Worm (Caenorhabditis elegans): Measurements from ENCODE around the gene twk-12.

The twk-12 gene

DNA sequence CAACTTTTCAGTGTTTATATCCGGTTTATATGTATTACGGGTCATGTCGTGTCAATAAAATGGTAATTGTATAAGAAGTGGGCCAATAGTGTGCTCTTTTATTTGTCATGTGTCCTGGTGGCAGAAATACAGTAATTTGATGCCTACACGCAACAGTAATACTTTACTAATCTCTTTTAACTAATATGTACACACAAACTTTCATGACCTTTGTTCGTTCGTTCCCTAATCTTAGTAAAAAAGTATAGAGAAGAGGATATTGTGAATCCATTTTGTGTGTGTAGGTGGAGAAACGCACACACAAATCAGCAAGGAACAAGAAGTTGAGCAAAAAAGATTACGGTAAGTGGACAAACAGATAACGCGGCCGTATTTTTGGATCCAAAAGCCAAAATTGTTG, 3.4 kb downstream of the twk-12 start:
- TF ChIP-seq snpc-4 (tag; optimal IDR thresholded peaks at IDR 0.05) (no peak), nhr-2 (tag; optimal IDR thresholded peaks at IDR 0.05) (peak; percentile 51), ces-1 (GFP tag; optimal IDR thresholded peaks at IDR 0.05) (no peak)

DNA sequence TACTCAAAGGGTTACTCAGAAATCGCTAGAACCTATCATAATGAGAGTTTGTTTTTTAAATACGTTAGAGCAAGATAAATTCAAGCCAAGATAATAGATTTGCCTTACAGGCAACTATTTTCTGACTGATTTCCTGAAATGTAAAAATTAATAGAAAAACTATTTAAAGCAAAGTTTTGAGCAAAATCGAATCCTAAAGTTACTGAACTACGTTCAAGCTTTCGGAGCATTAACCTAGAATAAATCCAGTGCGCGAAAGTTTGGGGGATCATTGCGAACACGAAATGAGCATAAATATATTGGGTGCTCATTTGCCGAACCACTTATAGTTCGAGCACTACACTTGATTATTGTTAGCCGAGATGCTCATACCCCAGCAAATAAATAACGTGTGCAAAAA, 4.2 kb downstream of the twk-12 start, which contains the start of gene ceh-22:
Gene ceh-22 (plus strand): TSS at position 301 of the 400 bp plus-strand sequence.
- TF ChIP-seq mep-1 (tag; optimal IDR thresholded peaks at IDR 0.05) (no peak), mab-5 (tag; optimal IDR thresholded peaks at IDR 0.05) (no peak), sptf-1 (tag; optimal IDR thresholded peaks at IDR 0.05) (no peak), nhr-28 (tag; optimal IDR thresholded peaks at IDR 0.05) (no peak), nhr-2 (tag; optimal IDR thresholded peaks at IDR 0.05) (no peak), ham-2 (GFP tag; optimal IDR thresholded peaks at IDR 0.05) (no peak)

DNA sequence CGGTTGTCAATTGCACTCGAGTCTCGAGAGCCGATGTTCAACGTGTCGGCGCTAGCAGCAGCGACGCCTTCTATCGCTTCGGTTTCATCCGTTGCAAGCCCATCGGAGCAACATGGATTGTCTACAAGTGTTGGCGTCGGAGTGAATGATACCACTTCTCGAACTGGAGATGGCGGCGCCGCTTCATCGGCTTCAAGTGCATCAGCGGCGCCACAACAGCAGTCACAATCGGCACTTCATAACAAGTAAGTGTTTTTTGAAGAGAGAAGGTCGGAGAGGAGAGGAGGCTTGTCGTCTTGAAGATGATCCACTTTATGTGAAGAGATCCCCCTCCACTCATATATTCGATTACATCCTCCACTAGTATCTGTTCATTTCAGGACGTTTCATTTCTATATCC, 5.2 kb downstream of the twk-12 start:
- TF ChIP-seq ceh-39 (tag; optimal IDR thresholded peaks at IDR 0.05) (no peak), ces-1 (GFP tag; optimal IDR thresholded peaks at IDR 0.05) (peak; percentile 2), nhr-237 (tag; optimal IDR thresholded peaks at IDR 0.05) (no peak), cnd-1 (tag; optimal IDR thresholded peaks at IDR 0.05) (no peak)

DNA sequence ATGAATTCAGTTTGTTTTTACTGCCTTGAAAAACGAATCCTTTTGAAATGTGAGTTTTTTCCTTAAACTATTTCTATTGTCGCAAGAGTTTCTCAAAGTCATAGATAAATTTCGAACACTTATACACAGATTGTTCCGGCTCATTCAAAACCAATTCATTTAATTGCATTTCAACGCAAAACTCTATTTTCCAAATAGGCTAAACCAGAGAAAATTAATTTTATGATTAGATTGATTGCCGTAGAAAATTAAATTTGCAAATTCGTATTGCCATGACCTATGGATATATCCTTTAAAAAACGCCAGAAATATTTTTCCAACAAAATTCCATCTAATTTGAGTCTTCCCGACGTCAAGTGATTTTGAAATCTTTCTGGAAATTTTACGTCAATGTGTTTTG, 8.6 kb downstream of the twk-12 start:
- TF ChIP-seq lsy-2 (tag; optimal IDR thresholded peaks at IDR 0.05), result no peak
- peak; percentile 81 for TF ChIP-seq ces-1 (GFP tag; optimal IDR thresholded peaks at IDR 0.05)

ce11 chrV:10677459-10677858, 10.1 kb downstream of the twk-12 start:
- TF ChIP-seq ces-1 (GFP tag; optimal IDR thresholded peaks at IDR 0.05) (peak; percentile 8), sem-2 (GFP tag; optimal IDR thresholded peaks at IDR 0.05) (no peak)

DNA sequence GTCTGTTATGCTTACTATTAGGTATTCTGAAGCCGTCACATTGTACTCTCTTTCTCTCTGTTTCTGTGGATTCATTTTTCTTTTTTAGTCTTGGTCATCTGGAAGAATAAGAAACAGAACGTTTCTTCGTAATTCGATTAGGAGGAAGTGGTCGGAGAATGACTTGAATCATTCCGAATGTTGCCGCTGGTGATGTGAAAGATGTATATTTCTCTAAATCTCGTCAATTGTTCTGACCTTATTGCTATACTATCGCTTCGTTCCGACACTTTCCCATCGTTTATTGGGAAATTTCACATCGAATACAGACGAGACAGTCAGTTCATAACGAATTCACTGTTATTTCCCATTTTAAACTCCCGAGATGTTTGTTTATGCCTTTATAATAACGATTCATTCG, 11.7 kb downstream of the twk-12 start:
- TF ChIP-seq ham-2 (GFP tag; optimal IDR thresholded peaks at IDR 0.05) (peak; percentile 23), nhr-237 (tag; optimal IDR thresholded peaks at IDR 0.05) (no peak)

- peak; percentile 68 for TF ChIP-seq ces-1 (GFP tag; optimal IDR thresholded peaks at IDR 0.05)
- no peak for TF ChIP-seq lin-13 (tag; optimal IDR thresholded peaks at IDR 0.05)
- no peak for TF ChIP-seq unc-39 (tag; optimal IDR thresholded peaks at IDR 0.05)
- peak; percentile 83 for TF ChIP-seq lsy-2 (tag; optimal IDR thresholded peaks at IDR 0.05)
Measured at ce11 chrV:10679990-10680602, 12.7 kb downstream of the twk-12 start.

- no peak for TF ChIP-seq nhr-28 (tag; optimal IDR thresholded peaks at IDR 0.05)
- peak; percentile 65 for TF ChIP-seq ceh-83 (GFP tag; optimal IDR thresholded peaks at IDR 0.05)
- TF ChIP-seq unc-120 (tag; optimal IDR thresholded peaks at IDR 0.05; ENCODE audit: poor library complexity, severe bottlenecking), result peak; percentile 67
- no peak for TF ChIP-seq ztf-11 (tag; optimal IDR thresholded peaks at IDR 0.05)
Measured at ce11 chrV:10681117-10681959, 14.0 kb downstream of the twk-12 start.

ce11 chrV:10682122-10682521, 14.7 kb downstream of the twk-12 start, which contains the start of gene gsp-1:
gsp-1 (plus strand) TSS chrV:10682422.
- TF ChIP-seq nhr-2 (tag; optimal IDR thresholded peaks at IDR 0.05), result no peak

DNA sequence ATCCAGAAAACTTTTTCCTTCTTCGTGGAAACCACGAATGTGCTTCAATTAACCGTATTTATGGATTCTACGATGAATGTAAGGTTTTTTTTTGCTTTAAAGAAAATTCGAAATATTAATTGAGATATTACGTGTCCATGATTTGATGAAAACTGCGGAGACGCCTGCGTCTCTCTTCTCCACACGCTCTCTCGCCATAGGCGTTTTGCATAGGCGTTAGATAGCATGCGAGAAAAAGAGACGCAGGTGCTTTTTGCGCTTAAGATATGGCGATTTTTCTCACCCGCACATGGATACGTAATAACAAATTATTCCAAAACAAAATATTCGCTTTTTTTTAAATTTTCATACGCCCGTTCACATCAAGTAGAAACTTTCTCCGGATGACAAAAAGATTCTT, 16.1 kb downstream of the twk-12 start:
- TF ChIP-seq hlh-1 (tag; optimal IDR thresholded peaks at IDR 0.05) (no peak), ceh-83 (GFP tag; optimal IDR thresholded peaks at IDR 0.05) (no peak), sptf-1 (tag; optimal IDR thresholded peaks at IDR 0.05) (no peak), nhr-12 (tag; optimal IDR thresholded peaks at IDR 0.05) (no peak), tbx-8 (GFP tag; optimal IDR thresholded peaks at IDR 0.05) (no peak), mls-2 (tag; optimal IDR thresholded peaks at IDR 0.05) (no peak), nhr-237 (tag; optimal IDR thresholded peaks at IDR 0.05) (no peak), flh-1 (GFP tag; optimal IDR thresholded peaks at IDR 0.05) (no peak), nhr-28 (tag; optimal IDR thresholded peaks at IDR 0.05) (no peak), cnd-1 (tag; optimal IDR thresholded peaks at IDR 0.05) (no peak), pha-4 (tag; optimal IDR thresholded peaks at IDR 0.05) (no peak)
